Worm (Caenorhabditis elegans) whole organism, L1 larva: ENCODE data around the gene che-12.

Experiments used
- C04F5.9 ChIP-seq: sonication (generic microtip); optimal IDR thresholded peaks from 2 replicates; lab custom pipeline; 2016; ENCODE audit warnings: missing genetic modification characterization, missing compliant biosample characterization
- Y116A8C.19 ChIP-seq: sonication (generic microtip); optimal IDR thresholded peaks from 2 replicates; lab custom pipeline; 2016; ENCODE audit warnings: missing compliant biosample characterization, missing genetic modification characterization, borderline replicate concordance
- aha-1 ChIP-seq: fragments of 150-350 bp; optimal IDR thresholded peaks from 2 replicates; lab custom pipeline; 2014; ENCODE audit warnings: missing biosample characterization, missing genetic modification characterization
- aly-2 ChIP-seq: fragments of 150-350 bp; optimal IDR thresholded peaks from 2 replicates; lab custom pipeline; 2014; ENCODE audit warnings: missing biosample characterization, missing genetic modification characterization
- blmp-1 ChIP-seq: fragments of 150-350 bp; optimal IDR thresholded peaks from 2 replicates; lab custom pipeline; 2014; ENCODE audit warnings: missing biosample characterization, missing genetic modification characterization
- ceh-82 ChIP-seq, 3 experiments: fragments of 150-350 bp in 1 of 3; sonication (generic microtip) in 2 of 3; optimal IDR thresholded peaks; 2 replicates each; lab custom pipeline; 2014 to 2017; ENCODE audit warnings: missing biosample characterization in 3 of 3, missing genetic modification characterization in 3 of 3
- ces-1 ChIP-seq: fragments of 150-350 bp; optimal IDR thresholded peaks from 2 replicates; lab custom pipeline; 2014; ENCODE audit warnings: missing biosample characterization, missing genetic modification reagents, missing genetic modification characterization
- dpl-1 ChIP-seq, 3 experiments: fragments of 150-350 bp in 2 of 3; sonication (generic microtip) in 1 of 3; optimal IDR thresholded peaks; 2 replicates each; lab custom pipeline; 2014 to 2017; ENCODE audit warnings: missing biosample characterization in 3 of 3, missing genetic modification characterization in 3 of 3, missing genetic modification reagents in 3 of 3
- efl-1 ChIP-seq, 4 experiments: fragments of 150-350 bp; optimal IDR thresholded peaks in 3 of 4; peaks in 1 of 4; 1 replicate in 1 of 4; 2 replicates in 3 of 4; lab custom pipeline; 2014; ENCODE audit warnings: missing biosample characterization in 2 of 4, missing genetic modification characterization in 2 of 4, missing genetic modification reagents in 2 of 4
- elt-3 ChIP-seq, 6 experiments: fragments of 150-350 bp in 1 of 6; sonication (generic microtip); optimal IDR thresholded peaks; 2 replicates each; lab custom pipeline; 2017 to 2018; ENCODE audit warnings: missing biosample characterization in 6 of 6, missing genetic modification characterization in 6 of 6, inconsistent platforms in 1 of 6
- ets-5 ChIP-seq: fragments of 200-800 bp; sonication (Bioruptor generic); IDR thresholded peaks from 2 replicates; pipeline ENCODE4 v1.3.6; 2022; ENCODE audit warnings: missing genetic modification characterization, missing compliant biosample characterization
- fkh-8 ChIP-seq: sonication (generic microtip); optimal IDR thresholded peaks from 2 replicates; lab custom pipeline; 2016; ENCODE audit warnings: mild to moderate bottlenecking, missing genetic modification characterization, missing compliant biosample characterization
- fos-1 ChIP-seq: fragments of 150-350 bp; optimal IDR thresholded peaks from 2 replicates; lab custom pipeline; 2014; ENCODE audit warnings: missing biosample characterization, missing genetic modification characterization
- grh-1 ChIP-seq: fragments of 200-800 bp; sonication (Bioruptor generic); IDR thresholded peaks from 2 replicates; pipeline ENCODE4 v1.3.6; 2022; ENCODE audit warnings: missing genetic modification reagents, missing genetic modification characterization, missing compliant biosample characterization
- irx-1 ChIP-seq: sonication (generic microtip); optimal IDR thresholded peaks from 2 replicates; lab custom pipeline; 2016; ENCODE audit warnings: missing genetic modification characterization, missing compliant biosample characterization
- isw-1 ChIP-seq: fragments of 200-800 bp; sonication (Bioruptor generic); IDR thresholded peaks from 2 replicates; pipeline ENCODE4 v1.3.6; 2022; ENCODE audit warnings: missing genetic modification characterization, missing compliant biosample characterization
- lin-13 ChIP-seq: fragments of 150-350 bp; optimal IDR thresholded peaks from 2 replicates; lab custom pipeline; 2014; ENCODE audit warnings: missing biosample characterization, missing genetic modification reagents, missing genetic modification characterization
- lin-14 ChIP-seq: fragments of 200-800 bp; sonication (Bioruptor generic); optimal IDR thresholded peaks from 2 replicates; lab custom pipeline; 2018; ENCODE audit warnings: mild to moderate bottlenecking, missing genetic modification characterization, moderate library complexity, missing compliant biosample characterization
- nhr-11 ChIP-seq: fragments of 150-350 bp; optimal IDR thresholded peaks from 2 replicates; lab custom pipeline; 2014; ENCODE audit warnings: missing biosample characterization, missing genetic modification characterization
- nhr-20 ChIP-seq: sonication (generic microtip); optimal IDR thresholded peaks from 2 replicates; lab custom pipeline; 2016; ENCODE audit warnings: mild to moderate bottlenecking, missing genetic modification characterization, missing compliant biosample characterization
- nhr-71 ChIP-seq: sonication (generic microtip); optimal IDR thresholded peaks from 2 replicates; lab custom pipeline; 2016; ENCODE audit warnings: mild to moderate bottlenecking, missing genetic modification characterization, moderate library complexity, missing compliant biosample characterization
- nhr-77 ChIP-seq: fragments of 150-350 bp; optimal IDR thresholded peaks from 2 replicates; lab custom pipeline; 2014; ENCODE audit warnings: missing biosample characterization, missing genetic modification characterization
- nhr-84 ChIP-seq: sonication (generic microtip); optimal IDR thresholded peaks from 2 replicates; lab custom pipeline; 2017; ENCODE audit warnings: missing biosample characterization, missing genetic modification characterization
- pqm-1 ChIP-seq: sonication (generic microtip); optimal IDR thresholded peaks from 3 replicates; lab custom pipeline; 2017; ENCODE audit warnings: missing biosample characterization, missing genetic modification characterization
- snu-23 ChIP-seq: sonication (generic microtip); optimal IDR thresholded peaks from 2 replicates; lab custom pipeline; 2016; ENCODE audit warnings: missing genetic modification characterization, missing compliant biosample characterization
- sox-4 ChIP-seq: sonication (generic microtip); optimal IDR thresholded peaks from 2 replicates; lab custom pipeline; 2016; ENCODE audit warnings: missing genetic modification characterization, missing compliant biosample characterization
- sptf-1 ChIP-seq: fragments of 150-350 bp; optimal IDR thresholded peaks from 2 replicates; lab custom pipeline; 2014; ENCODE audit warnings: missing biosample characterization, missing genetic modification characterization
- sup-37 ChIP-seq: fragments of 200-800 bp; sonication (Bioruptor generic); optimal IDR thresholded peaks from 2 replicates; lab custom pipeline; 2018; ENCODE audit warnings: mild to moderate bottlenecking, missing genetic modification characterization, missing compliant biosample characterization
- swsn-7 ChIP-seq: sonication (generic microtip); optimal IDR thresholded peaks from 2 replicates; lab custom pipeline; 2016; ENCODE audit warnings: missing genetic modification characterization, missing compliant biosample characterization
- tbx-2 ChIP-seq: sonication (generic microtip); optimal IDR thresholded peaks from 2 replicates; lab custom pipeline; 2016; ENCODE audit warnings: missing genetic modification characterization, missing compliant biosample characterization
- tlp-1 ChIP-seq: fragments of 150-350 bp; optimal IDR thresholded peaks from 2 replicates; lab custom pipeline; 2014; ENCODE audit warnings: missing biosample characterization, missing genetic modification characterization
- unc-130 ChIP-seq: fragments of 150-350 bp; optimal IDR thresholded peaks from 2 replicates; lab custom pipeline; 2017; ENCODE audit warnings: missing biosample characterization, missing genetic modification characterization, inconsistent platforms
- unc-30 ChIP-seq: sonication (generic microtip); optimal IDR thresholded peaks from 2 replicates; lab custom pipeline; 2017; ENCODE audit warnings: missing biosample characterization, missing genetic modification characterization
- unc-62 ChIP-seq: fragments of 150-350 bp; optimal IDR thresholded peaks from 2 replicates; lab custom pipeline; 2014; ENCODE audit warnings: missing biosample characterization, missing genetic modification reagents, missing genetic modification characterization
- unc-86 ChIP-seq: sonication (generic microtip); optimal IDR thresholded peaks from 2 replicates; lab custom pipeline; 2016; ENCODE audit warnings: missing genetic modification characterization, missing compliant biosample characterization
- unc-98 ChIP-seq: fragments of 200-800 bp; sonication (Bioruptor generic); IDR thresholded peaks from 2 replicates; pipeline ENCODE4 v1.3.6; 2022; ENCODE audit warnings: missing genetic modification characterization, missing compliant biosample characterization
- xbp-1 ChIP-seq: sonication (generic microtip); optimal IDR thresholded peaks from 2 replicates; lab custom pipeline; 2016; ENCODE audit warnings: missing genetic modification characterization, missing compliant biosample characterization
- zip-4 ChIP-seq: fragments of 200-800 bp; sonication (Bioruptor generic); optimal IDR thresholded peaks from 2 replicates; lab custom pipeline; 2018; ENCODE audit warnings: mild to moderate bottlenecking, missing genetic modification characterization, moderate library complexity, missing compliant biosample characterization
- ztf-11 ChIP-seq, 2 experiments: sonication (generic microtip); optimal IDR thresholded peaks; 2 replicates each; lab custom pipeline; 2016 to 2017; ENCODE audit warnings: missing genetic modification characterization in 2 of 2, missing biosample characterization in 1 of 2, missing compliant biosample characterization in 1 of 2
- ztf-4 ChIP-seq: fragments of 150-350 bp; optimal IDR thresholded peaks from 2 replicates; lab custom pipeline; 2014; ENCODE audit warnings: missing biosample characterization, missing genetic modification characterization

The che-12 gene

ce11 chrV:10338305-10338992 lies 31.3 kb upstream of the che-12 start, which contains the start of gene arx-2 (continued):
- no peak for TF ChIP-seq ztf-4 (tag; lab: Kevin White, UChicago)
- no peak for TF ChIP-seq zip-4
- TF ChIP-seq dpl-1 (GFP tag; optimal IDR thresholded peaks at IDR 0.05; lab: Kevin White, UChicago): peak in 1 of 3 experiments; percentile 64
- TF ChIP-seq blmp-1 (tag; lab: Kevin White, UChicago): peak; percentile 64
- no peak for TF ChIP-seq fkh-8
- TF ChIP-seq unc-62 (GFP tag; lab: Kevin White, UChicago): no peak
- TF ChIP-seq snu-23 (GFP tag; lab: Kevin White, UChicago): peak; percentile 36
- no peak for TF ChIP-seq grh-1 (GFP tag; lab: Robert Waterston, UW)
- TF ChIP-seq sptf-1 (tag; lab: Kevin White, UChicago): no peak
- TF ChIP-seq isw-1: no peak
- peak; percentile 25 for TF ChIP-seq nhr-20
- no peak for TF ChIP-seq unc-86 (tag; lab: Kevin White, UChicago)
- peak; percentile 59 for TF ChIP-seq unc-130 (tag; lab: Kevin White, UChicago)
- TF ChIP-seq ets-5 (GFP tag; lab: Robert Waterston, UW): no peak
- no peak for TF ChIP-seq unc-98 (GFP tag; lab: Robert Waterston, UW)
- TF ChIP-seq nhr-84 (tag; lab: Kevin White, UChicago): no peak
- TF ChIP-seq C04F5.9 (tag; lab: Kevin White, UChicago): no peak
- peak; percentile 53 for TF ChIP-seq lin-14
- peak; percentile 31 for TF ChIP-seq nhr-71 (tag; lab: Kevin White, UChicago)
- TF ChIP-seq irx-1 (tag; lab: Kevin White, UChicago): no peak
- no peak for TF ChIP-seq fos-1 (tag; lab: Kevin White, UChicago)
- TF ChIP-seq ceh-82 (tag; optimal IDR thresholded peaks at IDR 0.05; lab: Kevin White, UChicago): peak in 1 of 3 experiments; percentile 30
- TF ChIP-seq xbp-1: no peak
- TF ChIP-seq aha-1: no peak
- TF ChIP-seq tlp-1 (tag; lab: Kevin White, UChicago): no peak
- TF ChIP-seq sup-37: no peak
- no peak for TF ChIP-seq nhr-11 (tag; lab: Kevin White, UChicago)
- no peak for TF ChIP-seq unc-30 (tag; lab: Kevin White, UChicago)
- TF ChIP-seq lin-13 (GFP tag; lab: Kevin White, UChicago): peak; percentile 6
- peak in 1 of 6 experiments; percentile 26 for TF ChIP-seq elt-3 (tag; optimal IDR thresholded peaks at IDR 0.05; lab: Kevin White, UChicago)

ce11 chrV:10333843-10334242 lies 26.7 kb upstream of the che-12 start:
- no peak for TF ChIP-seq nhr-71 (tag; lab: Kevin White, UChicago)
- TF ChIP-seq efl-1 (optimal IDR thresholded peaks at IDR 0.05; lab: Kevin White, UChicago): no peak
- TF ChIP-seq efl-1 (GFP tag; optimal IDR thresholded peaks at IDR 0.05 in 1 of 2; lab: Kevin White, UChicago): peak in 1 of 2 experiments; percentile 8
- peak; percentile 65 for TF ChIP-seq blmp-1 (tag; lab: Kevin White, UChicago)
- TF ChIP-seq aly-2 (tag; lab: Kevin White, UChicago): no peak

ce11 chrV:10332012-10332411 lies 24.8 kb upstream of the che-12 start, which contains the start of gene crm-1:
TSS of gene crm-1 (minus strand) at chrV:10332112.
- peak; percentile 15 for TF ChIP-seq tbx-2 (tag; lab: Kevin White, UChicago)
- peak; percentile 1 for TF ChIP-seq lin-14
- TF ChIP-seq nhr-77 (tag; lab: Kevin White, UChicago): peak; percentile 9
- no peak for TF ChIP-seq sox-4
- TF ChIP-seq pqm-1 (tag; lab: Kevin White, UChicago): no peak
- TF ChIP-seq, all 84 proteins: peak for 3

- TF ChIP-seq swsn-7 (tag; lab: Kevin White, UChicago) (no peak), nhr-20 (no peak), sptf-1 (tag; lab: Kevin White, UChicago) (no peak), pqm-1 (tag; lab: Kevin White, UChicago) (no peak), nhr-77 (tag; lab: Kevin White, UChicago) (no peak), dpl-1 (GFP tag; optimal IDR thresholded peaks at IDR 0.05; lab: Kevin White, UChicago) (no peak), Y116A8C.19 (tag; lab: Kevin White, UChicago) (no peak), ztf-11 (tag; optimal IDR thresholded peaks at IDR 0.05; lab: Kevin White, UChicago) (no peak), tbx-2 (tag; lab: Kevin White, UChicago) (peak; percentile 15), ces-1 (GFP tag; lab: Kevin White, UChicago) (no peak), lin-14 (peak; percentile 16)
Measured at ce11 chrV:10328080-10328479, 20.9 kb upstream of the che-12 start.
